Fruit fly (Drosophila melanogaster) whole organism, pupa: ENCODE results near the gene Meltrin.

ENCODE experiments used
- CG32121 ChIP-seq: fragments of 200-800 bp; sonication (Bioruptor generic); IDR thresholded peaks from 2 replicates; pipeline ENCODE4 v1.3.6; 2022; ENCODE audit warnings: missing biosample characterization, missing genetic modification characterization
- CG8301 ChIP-seq: fragments of 200-800 bp; sonication (Bioruptor generic); optimal IDR thresholded peaks from 2 replicates; lab custom pipeline; 2018; ENCODE audit warnings: missing biosample characterization, mild to moderate bottlenecking, missing genetic modification characterization

- TF ChIP-seq CG8301 (tag; lab: Kevin White, UChicago) (peak; percentile 97), CG32121 (peak; percentile 98)
These were observed 41.1 kb upstream of the Meltrin start for dm6 chr3R:14737894-14738860.
